Worm (Caenorhabditis elegans): ENCODE data around the gene F11C7.7.
A peak's percentile ranks its signal among the peaks of the same experiment; 100 is the strongest.

The F11C7.7 gene

DNA sequence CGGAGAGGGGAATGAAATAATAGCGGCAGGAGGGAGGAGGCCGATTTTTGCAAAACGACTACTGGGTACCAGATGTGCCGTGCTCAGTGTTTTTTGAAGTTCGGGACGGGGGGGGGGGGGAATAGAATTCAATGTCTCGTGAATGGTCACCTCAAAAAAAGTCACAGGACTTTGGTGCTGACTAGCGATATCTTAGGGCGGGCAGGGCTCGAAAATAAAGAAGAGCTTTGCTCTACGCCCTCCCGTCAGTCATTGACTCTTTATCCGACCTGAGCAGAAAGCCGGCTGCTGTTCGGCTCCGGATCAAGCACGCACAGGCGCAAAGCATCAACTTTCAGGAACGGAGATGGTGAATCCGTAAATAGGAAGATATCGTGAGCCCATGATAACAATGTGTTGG lies 7.9 kb upstream of the F11C7.7 start:
- TF ChIP-seq unc-62 (GFP tag; optimal IDR thresholded peaks at IDR 0.05 in 1 of 2) (peak in 1 of 2 experiments; percentile 96), unc-62 (tag; optimal IDR thresholded peaks at IDR 0.05) (no peak), set-16 (GFP tag; IDR thresholded peaks at IDR 0.05) (peak; percentile 43), T20F7.1 (GFP tag; optimal IDR thresholded peaks at IDR 0.05) (no peak)

DNA sequence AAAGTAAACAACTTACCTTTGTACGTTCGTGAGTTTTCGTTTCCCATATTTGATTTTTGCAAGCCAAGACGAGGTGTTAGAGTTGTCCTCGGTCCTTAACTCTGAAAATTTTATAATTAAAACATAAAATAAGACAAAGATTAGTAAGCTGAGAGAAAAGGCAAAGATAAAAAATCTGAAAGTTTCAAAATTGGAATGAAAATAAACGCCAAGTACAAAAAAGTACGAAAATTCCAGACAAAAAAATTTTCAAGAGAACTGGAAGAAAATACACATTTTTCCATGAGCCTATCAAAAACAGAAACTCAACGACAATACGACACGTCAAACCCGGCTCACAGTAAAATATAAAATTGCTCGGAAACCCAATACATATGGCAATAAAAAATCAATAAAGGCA lies 6.9 kb upstream of the F11C7.7 start, which contains the start of gene F10D7.5:
Gene F10D7.5 (minus strand): TSS at position 101 of the 400 bp plus-strand sequence.
- TF ChIP-seq unc-130 (GFP tag; optimal IDR thresholded peaks at IDR 0.05) = no peak
- no peak for TF ChIP-seq ceh-20 (GFP tag; IDR thresholded peaks at IDR 0.05)
- TF ChIP-seq nhr-237 (tag; optimal IDR thresholded peaks at IDR 0.05) = no peak
- TF ChIP-seq lin-39 (tag; optimal IDR thresholded peaks at IDR 0.05) = no peak
- no peak for TF ChIP-seq ama-1 (optimal IDR thresholded peaks at IDR 0.05)
- TF ChIP-seq ceh-32 (tag; optimal IDR thresholded peaks at IDR 0.05; ENCODE audit: poor library complexity) = no peak
- TF ChIP-seq F44E2.7 (GFP tag; IDR thresholded peaks at IDR 0.05) = no peak
- no peak for TF ChIP-seq lin-13 (GFP tag; optimal IDR thresholded peaks at IDR 0.05)
- TF ChIP-seq lin-29 (GFP tag; IDR thresholded peaks at IDR 0.05) = no peak
- no peak for TF ChIP-seq nhr-25 (tag; optimal IDR thresholded peaks at IDR 0.05; ENCODE audit: borderline replicate concordance, insufficient read depth)
- TF ChIP-seq madf-5 (GFP tag; IDR thresholded peaks at IDR 0.05) = no peak
- no peak for TF ChIP-seq hlh-30 (tag; optimal IDR thresholded peaks at IDR 0.05; ENCODE audit: insufficient read depth)
- no peak for TF ChIP-seq vab-7 (GFP tag; IDR thresholded peaks at IDR 0.05)
- TF ChIP-seq hif-1 (tag; optimal IDR thresholded peaks at IDR 0.05) = no peak
- TF ChIP-seq nhr-11 (tag; optimal IDR thresholded peaks at IDR 0.05) = no peak
- no peak for TF ChIP-seq ZK337.2 (GFP tag; IDR thresholded peaks at IDR 0.05)
- TF ChIP-seq lin-15B (tag; optimal IDR thresholded peaks at IDR 0.05) = no peak

DNA sequence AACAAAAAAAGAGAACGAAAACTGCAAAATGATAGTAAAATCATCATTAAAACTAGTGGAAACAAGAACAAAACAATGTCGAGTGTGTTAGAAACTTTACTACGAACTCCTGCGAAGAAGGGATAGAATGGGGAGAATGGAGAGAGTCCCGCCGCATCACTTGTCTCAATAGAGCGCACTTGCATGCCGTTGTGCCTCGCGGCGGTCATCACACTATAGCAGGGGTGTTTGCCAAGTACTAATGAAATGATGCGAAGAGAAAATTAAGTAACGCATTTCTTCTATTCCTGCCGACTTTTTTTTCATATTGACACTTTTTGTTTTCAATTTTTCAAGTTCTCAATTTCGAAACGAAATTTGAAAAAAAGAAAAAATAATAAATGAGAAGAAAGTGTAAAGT lies 6.2 kb upstream of the F11C7.7 start:
- TF ChIP-seq daf-19 (GFP tag; conservative IDR thresholded peaks at IDR 0.05) (no peak), nhr-6 (tag; optimal IDR thresholded peaks at IDR 0.05) (peak; percentile 49), Y48G9A.11 (GFP tag; IDR thresholded peaks at IDR 0.05) (no peak), hlh-11 (tag; optimal IDR thresholded peaks at IDR 0.05) (peak; percentile 68), ztf-11 (tag; optimal IDR thresholded peaks at IDR 0.05) (no peak), mxl-3 (GFP tag; optimal IDR thresholded peaks at IDR 0.05) (peak; percentile 66), nhr-25 (tag; optimal IDR thresholded peaks at IDR 0.05; ENCODE audit: borderline replicate concordance, insufficient read depth) (peak; percentile 40), lsy-2 (tag; optimal IDR thresholded peaks at IDR 0.05) (no peak), mdl-1 (tag; optimal IDR thresholded peaks at IDR 0.05) (peak in 1 of 2 experiments; percentile 70), nhr-77 (tag; optimal IDR thresholded peaks at IDR 0.05) (peak; percentile 52), hmg-1.1 (GFP tag; IDR thresholded peaks at IDR 0.05) (peak; percentile 80), madf-9 (GFP tag; conservative IDR thresholded peaks at IDR 0.05) (peak; percentile 27; the same call in 1 of the 2 replicates), T20F7.1 (GFP tag; optimal IDR thresholded peaks at IDR 0.05) (peak; percentile 24), spr-1 (tag; optimal IDR thresholded peaks at IDR 0.05) (no peak), T26A8.4 (GFP tag; IDR thresholded peaks at IDR 0.05) (0 out of 2 replicates have a peak, but pooled peaks have one; percentile 18), cey-2 (tag; optimal IDR thresholded peaks at IDR 0.05; ENCODE audit: borderline replicate concordance, insufficient read depth) (no peak), dpl-1 (GFP tag; optimal IDR thresholded peaks at IDR 0.05) (peak; percentile 50), hlh-30 (tag; optimal IDR thresholded peaks at IDR 0.05; ENCODE audit: insufficient read depth) (peak; percentile 89), lin-13 (GFP tag; optimal IDR thresholded peaks at IDR 0.05) (peak; percentile 32), ceh-20 (GFP tag; IDR thresholded peaks at IDR 0.05) (peak; percentile 46; the same call in 1 of the 2 replicates), nhr-11 (tag; optimal IDR thresholded peaks at IDR 0.05) (peak; percentile 61), lin-38 (GFP tag; IDR thresholded peaks at IDR 0.05) (peak; percentile 96), mep-1 (tag; optimal IDR thresholded peaks at IDR 0.05) (peak; percentile 88), unc-62 (GFP tag; optimal IDR thresholded peaks at IDR 0.05 in 1 of 2) (peak in 1 of 2 experiments; percentile 76), unc-62 (tag; optimal IDR thresholded peaks at IDR 0.05) (no peak), pqm-1 (tag; optimal IDR thresholded peaks at IDR 0.05) (peak; percentile 37), ama-1 (optimal IDR thresholded peaks at IDR 0.05) (no peak), nhr-28 (tag; optimal IDR thresholded peaks at IDR 0.05) (peak; percentile 73), lin-1 (GFP tag; IDR thresholded peaks at IDR 0.05) (peak; percentile 54; the same call in 1 of the 2 replicates), aha-1 (tag) (peak; percentile 87), aly-2 (tag; optimal IDR thresholded peaks at IDR 0.05) (no peak), tra-1 (GFP tag; IDR thresholded peaks at IDR 0.05) (peak; percentile 69; the same call in 1 of the 2 replicates), dmd-6 (GFP tag; IDR thresholded peaks at IDR 0.05) (peak; percentile 70), rbr-2 (tag; optimal IDR thresholded peaks at IDR 0.05) (peak; percentile 75), ztf-7 (tag; optimal IDR thresholded peaks at IDR 0.05) (peak; percentile 14)

Measured in whole organism, L4 larva.